Fruit fly (Drosophila melanogaster) whole organism, wandering third instar larva: ENCODE data around the gene Syx5.
A peak's percentile ranks its signal among the peaks of the same experiment; 100 is the strongest.

Experiments used
- Abd-B ChIP-seq: fragments of >200 bp; optimal IDR thresholded peaks from 2 replicates; lab custom pipeline; 2017; ENCODE audit warnings: missing biosample characterization, missing genetic modification characterization
- CG32264 ChIP-seq: fragments of 200-800 bp; sonication (Bioruptor generic); optimal IDR thresholded peaks from 2 replicates; lab custom pipeline; 2016; ENCODE audit warnings: missing biosample characterization, missing genetic modification characterization
- CG9705 ChIP-seq: fragments of 200-800 bp; sonication (Bioruptor generic); optimal IDR thresholded peaks from 2 replicates; lab custom pipeline; 2018; ENCODE audit warnings: missing biosample characterization, mild to moderate bottlenecking, missing genetic modification characterization
- CrebA ChIP-seq: fragments of 200-800 bp; sonication (Bioruptor generic); optimal IDR thresholded peaks from 2 replicates; lab custom pipeline; 2016; ENCODE audit warnings: missing biosample characterization, mild to moderate bottlenecking, missing genetic modification characterization, borderline replicate concordance
- Dfd ChIP-seq: fragments of >200 bp; optimal IDR thresholded peaks from 2 replicates; lab custom pipeline; 2017; ENCODE audit warnings: missing biosample characterization, missing genetic modification characterization
- Dif ChIP-seq: fragments of 200-275, 200-300 bp; sonication (Bioruptor generic); optimal IDR thresholded peaks from 2 replicates; lab custom pipeline; 2018; ENCODE audit warnings: missing biosample characterization, missing genetic modification characterization; ENCODE audit not compliant: partially characterized antibody
- GATAd ChIP-seq: sonication (Bioruptor generic); optimal IDR thresholded peaks from 2 replicates; lab custom pipeline; 2016; ENCODE audit warnings: missing biosample characterization, missing genetic modification characterization
- HLH106 ChIP-seq: fragments of 200-800 bp; optimal IDR thresholded peaks from 3 replicates; lab custom pipeline; 2019; ENCODE audit warnings: missing biosample characterization, mild to moderate bottlenecking, missing genetic modification characterization, moderate library complexity
- Hnf4 ChIP-seq: fragments of 200-800 bp; sonication (Bioruptor generic); optimal IDR thresholded peaks from 2 replicates; lab custom pipeline; 2016; ENCODE audit warnings: missing biosample characterization, mild to moderate bottlenecking, missing genetic modification characterization
- Hr78 ChIP-seq: fragments of >200 bp; optimal IDR thresholded peaks from 2 replicates; lab custom pipeline; 2017; ENCODE audit warnings: missing biosample characterization, missing genetic modification characterization
- Hr83 ChIP-seq: fragments of 200-300 bp; sonication (Bioruptor generic); optimal IDR thresholded peaks from 2 replicates; lab custom pipeline; 2016; ENCODE audit warnings: missing biosample characterization, mild to moderate bottlenecking, missing genetic modification characterization, moderate library complexity; ENCODE audit not compliant: poor library complexity, severe bottlenecking
- Jra ChIP-seq: sonication (Bioruptor generic); optimal IDR thresholded peaks from 2 replicates; lab custom pipeline; 2016; ENCODE audit warnings: missing biosample characterization, missing genetic modification characterization
- Mio ChIP-seq: sonication (Bioruptor generic); optimal IDR thresholded peaks from 2 replicates; lab custom pipeline; 2016; ENCODE audit warnings: missing biosample characterization, missing genetic modification characterization
- Myc ChIP-seq: fragments of >200 bp; optimal IDR thresholded peaks from 2 replicates; lab custom pipeline; 2017
- N ChIP-seq: fragments of >200 bp; optimal IDR thresholded peaks from 2 replicates; lab custom pipeline; 2018; ENCODE audit warnings: missing biosample characterization, missing external identifiers, missing genetic modification characterization
- Rel ChIP-seq, 2 experiments: fragments of 200-800 bp; sonication (Bioruptor generic) in 1 of 2; optimal IDR thresholded peaks; 2 replicates in 1 of 2; 3 replicates in 1 of 2; lab custom pipeline; 2016 to 2019; ENCODE audit warnings: mild to moderate bottlenecking in 2 of 2, missing biosample characterization in 2 of 2, missing genetic modification characterization in 2 of 2, moderate library complexity in 1 of 2
- Sp1 ChIP-seq: fragments of 200-800 bp; sonication (Bioruptor generic); optimal IDR thresholded peaks from 3 replicates; lab custom pipeline; 2019; ENCODE audit warnings: missing biosample characterization, mild to moderate bottlenecking, missing genetic modification characterization, moderate library complexity
- Vsx2 ChIP-seq: fragments of 200-300, 225-300 bp; sonication (Bioruptor generic); optimal IDR thresholded peaks from 2 replicates; lab custom pipeline; 2018; ENCODE audit warnings: missing biosample characterization, missing genetic modification characterization; ENCODE audit not compliant: partially characterized antibody
- br ChIP-seq: fragments of 200-800 bp; sonication (Bioruptor generic); optimal IDR thresholded peaks from 2 replicates; lab custom pipeline; 2016; ENCODE audit warnings: missing biosample characterization, missing genetic modification characterization
- brk ChIP-seq: fragments of 200-800 bp; sonication (Bioruptor generic); optimal IDR thresholded peaks from 2 replicates; lab custom pipeline; 2016; ENCODE audit warnings: missing biosample characterization, mild to moderate bottlenecking, missing genetic modification characterization
- dl ChIP-seq, 2 experiments: fragments of 175-275, 200-275 bp in 1 of 2; fragments of 200-275 bp in 1 of 2; sonication (Bioruptor generic); optimal IDR thresholded peaks; lab custom pipeline; 2018; ENCODE audit warnings: mild to moderate bottlenecking in 2 of 2, missing biosample characterization in 2 of 2, missing genetic modification characterization in 2 of 2, moderate library complexity in 2 of 2; ENCODE audit not compliant: partially characterized antibody in 2 of 2, insufficient read depth in 1 of 2
- dmrt93B ChIP-seq: fragments of 200-800 bp; sonication (Bioruptor generic); optimal IDR thresholded peaks from 2 replicates; lab custom pipeline; 2018; ENCODE audit warnings: missing biosample characterization, mild to moderate bottlenecking, missing genetic modification characterization
- dsf ChIP-seq: sonication (Bioruptor generic); optimal IDR thresholded peaks from 2 replicates; lab custom pipeline; 2016; ENCODE audit warnings: missing biosample characterization, missing genetic modification characterization, borderline replicate concordance
- ey ChIP-seq: fragments of 200-800 bp; sonication (Bioruptor generic); optimal IDR thresholded peaks from 2 replicates; lab custom pipeline; 2016; ENCODE audit warnings: missing biosample characterization, missing genetic modification characterization
- foxo ChIP-seq, 2 experiments: fragments of 200-800 bp; sonication (Bioruptor generic); optimal IDR thresholded peaks; 2 replicates in 1 of 2; 3 replicates in 1 of 2; lab custom pipeline; 2016 to 2017; ENCODE audit warnings: missing biosample characterization in 2 of 2, missing genetic modification characterization in 2 of 2
- jim ChIP-seq: fragments of 175-275, 200-325 bp; sonication (Bioruptor generic); optimal IDR thresholded peaks from 2 replicates; lab custom pipeline; 2016; ENCODE audit warnings: missing biosample characterization, mild to moderate bottlenecking, missing genetic modification characterization
- lola ChIP-seq: fragments of >200 bp; optimal IDR thresholded peaks from 2 replicates; lab custom pipeline; 2017; ENCODE audit warnings: missing biosample characterization, missing genetic modification characterization
- pan ChIP-seq: fragments of >200 bp; optimal IDR thresholded peaks from 2 replicates; lab custom pipeline; 2017
- psq ChIP-seq: fragments of 200-800 bp; sonication (Bioruptor generic); optimal IDR thresholded peaks from 3 replicates; lab custom pipeline; 2017; ENCODE audit warnings: missing biosample characterization, mild to moderate bottlenecking, missing genetic modification characterization, moderate library complexity
- rgr ChIP-seq: fragments of 200-800 bp; sonication (Bioruptor generic); optimal IDR thresholded peaks from 3 replicates; lab custom pipeline; 2016; ENCODE audit warnings: missing biosample characterization, mild to moderate bottlenecking, missing genetic modification characterization
- sv ChIP-seq: fragments of 200-800 bp; sonication (Bioruptor generic); optimal IDR thresholded peaks from 3 replicates; lab custom pipeline; 2016; ENCODE audit warnings: missing biosample characterization, missing genetic modification characterization
- tai ChIP-seq: sonication (Bioruptor generic); optimal IDR thresholded peaks from 2 replicates; lab custom pipeline; 2016; ENCODE audit warnings: missing biosample characterization, missing genetic modification characterization
- usp ChIP-seq: fragments of >200 bp; optimal IDR thresholded peaks from 2 replicates; lab custom pipeline; 2017; ENCODE audit warnings: missing biosample characterization, missing genetic modification characterization
- woc ChIP-seq: sonication (Bioruptor generic); optimal IDR thresholded peaks from 2 replicates; lab custom pipeline; 2016; ENCODE audit warnings: missing biosample characterization, mild to moderate bottlenecking, missing genetic modification characterization

Syx5 gene

DNA sequence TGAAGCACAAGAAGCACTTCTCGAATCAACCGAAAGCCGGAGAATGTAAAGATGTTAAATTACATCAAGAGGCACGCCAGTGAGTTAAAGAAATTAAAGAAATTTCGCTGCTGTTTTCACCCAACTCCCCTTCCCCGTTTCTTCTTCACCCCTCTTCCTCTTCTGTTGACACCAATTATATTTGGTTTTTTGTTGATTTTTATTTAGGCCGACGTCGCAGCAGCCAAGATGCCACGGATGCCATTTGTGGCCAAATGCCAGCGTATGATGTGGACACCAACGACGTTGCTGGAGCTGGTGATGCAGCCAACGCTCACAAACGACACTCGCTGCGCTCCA, 18.8 kb upstream of the Syx5 start:
- TF ChIP-seq Mio (GFP tag; lab: Kevin White, UChicago) (no peak), sv (GFP tag; lab: Kevin White, UChicago) (no peak), Rel (GFP tag; optimal IDR thresholded peaks at IDR 0.05; lab: Kevin White, UChicago) (no peak), Rel (tag; optimal IDR thresholded peaks at IDR 0.05; lab: Kevin White, UChicago) (no peak), Dfd (GFP tag; lab: Kevin White, UChicago) (no peak), CG9705 (GFP tag; lab: Kevin White, UChicago) (no peak), Hr83 (no peak), lola (no peak), brk (GFP tag; lab: Kevin White, UChicago) (no peak), tai (GFP tag; lab: Kevin White, UChicago) (no peak), Hnf4 (GFP tag; lab: Kevin White, UChicago) (no peak), rgr (GFP tag; lab: Kevin White, UChicago) (no peak), dsf (GFP tag; lab: Kevin White, UChicago) (no peak), Hr78 (GFP tag; lab: Kevin White, UChicago) (no peak), Vsx2 (GFP tag; lab: Kevin White, UChicago) (no peak), foxo (GFP tag; optimal IDR thresholded peaks at IDR 0.05; lab: Kevin White, UChicago) (no peak)
- TF ChIP-seq, all 38 proteins: peak for 0

DNA sequence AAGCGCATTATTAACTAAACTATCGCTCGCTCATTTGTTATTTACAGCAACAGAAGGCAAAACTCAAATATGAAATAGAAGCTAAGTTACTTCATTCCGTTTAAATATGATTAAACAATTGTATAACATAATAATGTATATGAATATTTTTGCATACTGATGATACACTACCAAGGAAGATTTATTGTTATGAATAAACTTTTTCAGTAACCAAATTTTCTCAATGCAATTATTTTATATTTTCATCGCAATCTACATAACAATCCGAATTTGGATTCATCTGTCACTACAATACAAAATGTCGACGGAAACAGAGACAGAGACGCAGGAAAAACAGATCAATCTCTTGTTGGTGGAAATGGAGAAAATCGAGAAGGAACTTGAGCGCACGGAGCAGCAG, 16.2 kb upstream of the Syx5 start, which contains the start of gene CG17329:
Gene CG17329 (plus strand): TSS at position 301 of the 400 bp plus-strand sequence.
- TF ChIP-seq psq (no peak), sv (GFP tag; lab: Kevin White, UChicago) (no peak), Hr78 (GFP tag; lab: Kevin White, UChicago) (no peak), dsf (GFP tag; lab: Kevin White, UChicago) (no peak), ey (GFP tag; lab: Kevin White, UChicago) (no peak)

DNA sequence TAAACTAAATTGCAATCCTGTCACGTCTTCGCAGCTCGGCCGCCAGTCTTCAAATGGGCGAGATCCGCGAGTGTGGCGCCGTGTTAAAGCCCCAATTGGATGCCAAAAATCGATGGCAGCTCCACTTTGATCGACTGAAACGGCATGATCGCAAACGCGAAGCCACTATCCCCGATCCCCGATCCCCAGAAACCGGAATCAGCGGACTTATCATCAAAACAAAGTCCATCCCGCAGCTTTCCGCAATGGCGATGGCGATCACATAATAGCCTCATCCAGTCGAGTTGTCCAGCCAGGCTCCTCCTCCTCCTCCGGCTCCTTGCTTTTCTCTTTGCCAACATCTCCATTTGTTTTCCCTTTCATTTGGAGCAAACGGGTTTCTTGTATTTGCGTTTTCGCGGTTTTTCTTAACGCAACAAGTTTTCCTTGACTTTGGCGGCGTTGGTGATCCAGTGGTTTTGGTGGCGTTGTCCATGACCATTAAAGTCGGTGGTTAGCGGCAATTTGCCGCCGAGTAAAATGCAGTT, 14.1 kb upstream of the Syx5 start, which contains the start of gene CG13258:
Gene CG13258 (minus strand): TSS at position 51 of the 527 bp plus-strand sequence.
- no peak for TF ChIP-seq Jra (GFP tag; lab: Kevin White, UChicago)
- TF ChIP-seq br = no peak
- TF ChIP-seq tai (GFP tag; lab: Kevin White, UChicago) = no peak
- no peak for TF ChIP-seq Hr83
- TF ChIP-seq dsf (GFP tag; lab: Kevin White, UChicago) = no peak
- no peak for TF ChIP-seq lola
- TF ChIP-seq ey (GFP tag; lab: Kevin White, UChicago) = no peak
- no peak for TF ChIP-seq psq
- TF ChIP-seq CrebA (GFP tag; lab: Kevin White, UChicago) = no peak
- TF ChIP-seq N (GFP tag; lab: Kevin White, UChicago) = no peak

DNA sequence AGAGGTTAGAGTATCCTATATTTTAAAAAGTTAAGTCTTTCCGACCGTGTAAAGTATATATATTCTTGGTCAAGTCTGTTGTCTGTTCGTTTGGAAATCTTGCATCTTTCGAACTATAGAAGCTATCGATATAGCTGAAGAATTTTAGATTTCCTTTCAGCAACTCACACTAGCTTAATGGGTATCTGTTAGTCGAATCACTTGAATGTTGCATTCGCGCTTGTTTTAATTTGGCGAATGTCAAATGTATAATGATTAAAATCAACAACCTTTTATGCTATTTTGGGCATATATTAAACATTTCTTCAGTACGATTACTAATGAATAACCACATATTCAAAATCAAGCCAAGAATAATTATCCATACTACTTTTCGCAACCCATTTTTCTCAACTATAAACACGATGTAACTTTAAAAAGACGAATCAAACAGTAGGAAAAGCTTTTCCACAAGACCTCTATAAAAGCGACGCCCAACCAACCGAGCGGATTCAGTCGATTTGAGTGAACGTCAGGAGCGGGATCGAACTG, 13.4 kb upstream of the Syx5 start, which contains the start of gene Cyp303a1:
Gene Cyp303a1 (plus strand): TSS at position 481 of the 531 bp plus-strand sequence.
- TF ChIP-seq woc (GFP tag; lab: Kevin White, UChicago) (no peak), Rel (GFP tag; optimal IDR thresholded peaks at IDR 0.05; lab: Kevin White, UChicago) (no peak), Rel (tag; optimal IDR thresholded peaks at IDR 0.05; lab: Kevin White, UChicago) (no peak), HLH106 (tag; lab: Kevin White, UChicago) (no peak), foxo (GFP tag; optimal IDR thresholded peaks at IDR 0.05; lab: Kevin White, UChicago) (no peak), Hnf4 (GFP tag; lab: Kevin White, UChicago) (no peak), CrebA (GFP tag; lab: Kevin White, UChicago) (no peak), Myc (lab: Kevin White, UChicago) (no peak), Hr78 (GFP tag; lab: Kevin White, UChicago) (no peak)

- TF ChIP-seq jim (GFP tag; lab: Kevin White, UChicago) = no peak
- no peak for TF ChIP-seq Dfd (GFP tag; lab: Kevin White, UChicago)
- peak; percentile 67 for TF ChIP-seq Hnf4 (GFP tag; lab: Kevin White, UChicago)
- TF ChIP-seq foxo (GFP tag; optimal IDR thresholded peaks at IDR 0.05; lab: Kevin White, UChicago) = peak in 1 of 2 experiments; percentile 81
- no peak for TF ChIP-seq Hr78 (GFP tag; lab: Kevin White, UChicago)
- TF ChIP-seq N (GFP tag; lab: Kevin White, UChicago) = no peak
- TF ChIP-seq dmrt93B = no peak
- TF ChIP-seq CrebA (GFP tag; lab: Kevin White, UChicago) = no peak
- no peak for TF ChIP-seq Mio (GFP tag; lab: Kevin White, UChicago)
- TF ChIP-seq Dif (GFP tag; lab: Kevin White, UChicago) = peak; percentile 6
- TF ChIP-seq rgr (GFP tag; lab: Kevin White, UChicago) = peak; percentile 74
- no peak for TF ChIP-seq tai (GFP tag; lab: Kevin White, UChicago)
- TF ChIP-seq sv (GFP tag; lab: Kevin White, UChicago) = peak; percentile 66
- peak; percentile 74 for TF ChIP-seq Sp1 (GFP tag; lab: Kevin White, UChicago)
- TF ChIP-seq GATAd (GFP tag; lab: Kevin White, UChicago) = no peak
- TF ChIP-seq usp = no peak
- TF ChIP-seq pan (lab: Kevin White, UChicago) = no peak
- no peak for TF ChIP-seq CG32264
- TF ChIP-seq lola = no peak
- TF ChIP-seq CG9705 (GFP tag; lab: Kevin White, UChicago) = peak; percentile 69
- no peak for TF ChIP-seq Myc (lab: Kevin White, UChicago)
- TF ChIP-seq Abd-B (GFP tag; lab: Kevin White, UChicago) = no peak
- TF ChIP-seq brk (GFP tag; lab: Kevin White, UChicago) = no peak
- TF ChIP-seq br = no peak
- peak; percentile 66 for TF ChIP-seq ey (GFP tag; lab: Kevin White, UChicago)
- TF ChIP-seq dl (GFP tag; optimal IDR thresholded peaks at IDR 0.05; lab: Kevin White, UChicago; ENCODE audit: insufficient read depth in 1 of 2, partially characterized antibody in 2 of 2) = no peak
These were observed 7.5 kb upstream of the Syx5 start, which contains the start of the genes heix and CG17328 for dm6 chr2L:16299466-16300311. Gene heix (minus strand): TSS chr2L:16299858. Gene CG17328 (plus strand): TSS chr2L:16299943.
